Worm (Caenorhabditis elegans) whole organism, L1 larva: ENCODE measurements around the gene Y43C5B.2.

Experiments used
- ceh-82 ChIP-seq, 3 experiments: fragments of 150-350 bp in 1 of 3; sonication (generic microtip) in 2 of 3; optimal IDR thresholded peaks; 2 replicates each; lab custom pipeline; 2014 to 2017; ENCODE audit warnings: missing biosample characterization in 3 of 3, missing genetic modification characterization in 3 of 3
- ces-1 ChIP-seq: fragments of 150-350 bp; optimal IDR thresholded peaks from 2 replicates; lab custom pipeline; 2014; ENCODE audit warnings: missing biosample characterization, missing genetic modification reagents, missing genetic modification characterization
- grh-1 ChIP-seq: fragments of 200-800 bp; sonication (Bioruptor generic); IDR thresholded peaks from 2 replicates; pipeline ENCODE4 v1.3.6; 2022; ENCODE audit warnings: missing genetic modification reagents, missing genetic modification characterization, missing compliant biosample characterization
- hpl-2 ChIP-seq: fragments of 150-350 bp; optimal IDR thresholded peaks from 2 replicates; lab custom pipeline; 2014; ENCODE audit warnings: missing biosample characterization, missing genetic modification reagents, missing genetic modification characterization
- jun-1 ChIP-seq: fragments of 150-350 bp; optimal IDR thresholded peaks from 2 replicates; lab custom pipeline; 2014; ENCODE audit warnings: missing biosample characterization, missing genetic modification reagents, missing genetic modification characterization
- lin-13 ChIP-seq: fragments of 150-350 bp; optimal IDR thresholded peaks from 2 replicates; lab custom pipeline; 2014; ENCODE audit warnings: missing biosample characterization, missing genetic modification reagents, missing genetic modification characterization
- mep-1 ChIP-seq: fragments of 150-350 bp; optimal IDR thresholded peaks from 2 replicates; lab custom pipeline; 2014; ENCODE audit warnings: missing biosample characterization, missing genetic modification characterization
- nhr-11 ChIP-seq: fragments of 150-350 bp; optimal IDR thresholded peaks from 2 replicates; lab custom pipeline; 2014; ENCODE audit warnings: missing biosample characterization, missing genetic modification characterization
- nhr-76 ChIP-seq: sonication (generic microtip); optimal IDR thresholded peaks from 2 replicates; lab custom pipeline; 2017; ENCODE audit warnings: missing biosample characterization, missing genetic modification characterization
- skn-1 ChIP-seq: fragments of 150-350 bp; optimal IDR thresholded peaks from 2 replicates; lab custom pipeline; 2014; ENCODE audit warnings: missing biosample characterization, missing genetic modification characterization
- unc-62 ChIP-seq: fragments of 150-350 bp; optimal IDR thresholded peaks from 2 replicates; lab custom pipeline; 2014; ENCODE audit warnings: missing biosample characterization, missing genetic modification reagents, missing genetic modification characterization
- unc-98 ChIP-seq: fragments of 200-800 bp; sonication (Bioruptor generic); IDR thresholded peaks from 2 replicates; pipeline ENCODE4 v1.3.6; 2022; ENCODE audit warnings: missing genetic modification characterization, missing compliant biosample characterization

ce11 chrIV:10388263-10388662 lies 36.1 kb upstream of the Y43C5B.2 start, which contains the start of gene R10H10.3:
- TF ChIP-seq lin-13 (GFP tag; lab: Kevin White, UChicago), result no peak
- no peak for TF ChIP-seq unc-62
- TF ChIP-seq skn-1 (tag; lab: Kevin White, UChicago), result no peak
- no peak for TF ChIP-seq nhr-11 (tag; lab: Kevin White, UChicago)
- TF ChIP-seq grh-1 (GFP tag; lab: Robert Waterston, UW), result no peak
- TF ChIP-seq unc-98 (GFP tag; lab: Robert Waterston, UW), result no peak
- no peak for TF ChIP-seq jun-1 (tag; lab: Kevin White, UChicago)
- no peak for TF ChIP-seq mep-1
- no peak for TF ChIP-seq hpl-2 (GFP tag; lab: Kevin White, UChicago)
- no peak for TF ChIP-seq ceh-82 (tag; optimal IDR thresholded peaks at IDR 0.05; lab: Kevin White, UChicago)
- TF ChIP-seq ces-1 (GFP tag; lab: Kevin White, UChicago), result no peak
- TF ChIP-seq nhr-76 (tag; lab: Kevin White, UChicago), result no peak
